Fruit fly (Drosophila melanogaster) S2 (cell line): ENCODE measurements around the gene CG32669.

Experiments used
- CG8478 ChIP-seq: fragments of >200 bp; optimal IDR thresholded peaks from 2 replicates; lab custom pipeline; 2018
- CTCF ChIP-seq, 2 experiments: fragments of >200 bp; optimal IDR thresholded peaks; 2 replicates each; lab custom pipeline; 2018

dm6 chrX:10806718-10807412, 38.0 kb downstream of the CG32669 start:
- TF ChIP-seq CTCF (optimal IDR thresholded peaks at IDR 0.05; lab: Kevin White, UChicago) (no peak), CG8478 (lab: Kevin White, UChicago) (no peak)
